Fruit fly (Drosophila melanogaster) whole organism, wandering third instar larva: Measurements from ENCODE around the gene CG32812.

ENCODE experiments used
- Abd-B ChIP-seq: fragments of >200 bp; optimal IDR thresholded peaks from 2 replicates; lab custom pipeline; 2017; ENCODE audit warnings: missing biosample characterization, missing genetic modification characterization
- CG32264 ChIP-seq: fragments of 200-800 bp; sonication (Bioruptor generic); optimal IDR thresholded peaks from 2 replicates; lab custom pipeline; 2016; ENCODE audit warnings: missing biosample characterization, missing genetic modification characterization
- CG9705 ChIP-seq: fragments of 200-800 bp; sonication (Bioruptor generic); optimal IDR thresholded peaks from 2 replicates; lab custom pipeline; 2018; ENCODE audit warnings: missing biosample characterization, mild to moderate bottlenecking, missing genetic modification characterization
- CrebA ChIP-seq: fragments of 200-800 bp; sonication (Bioruptor generic); optimal IDR thresholded peaks from 2 replicates; lab custom pipeline; 2016; ENCODE audit warnings: missing biosample characterization, mild to moderate bottlenecking, missing genetic modification characterization, borderline replicate concordance
- Dif ChIP-seq: fragments of 200-275, 200-300 bp; sonication (Bioruptor generic); optimal IDR thresholded peaks from 2 replicates; lab custom pipeline; 2018; ENCODE audit warnings: missing biosample characterization, missing genetic modification characterization; ENCODE audit not compliant: partially characterized antibody
- HLH106 ChIP-seq: fragments of 200-800 bp; optimal IDR thresholded peaks from 3 replicates; lab custom pipeline; 2019; ENCODE audit warnings: missing biosample characterization, mild to moderate bottlenecking, missing genetic modification characterization, moderate library complexity
- Hnf4 ChIP-seq: fragments of 200-800 bp; sonication (Bioruptor generic); optimal IDR thresholded peaks from 2 replicates; lab custom pipeline; 2016; ENCODE audit warnings: missing biosample characterization, mild to moderate bottlenecking, missing genetic modification characterization
- Hr83 ChIP-seq: fragments of 200-300 bp; sonication (Bioruptor generic); optimal IDR thresholded peaks from 2 replicates; lab custom pipeline; 2016; ENCODE audit warnings: missing biosample characterization, mild to moderate bottlenecking, missing genetic modification characterization, moderate library complexity; ENCODE audit not compliant: poor library complexity, severe bottlenecking
- Jra ChIP-seq: sonication (Bioruptor generic); optimal IDR thresholded peaks from 2 replicates; lab custom pipeline; 2016; ENCODE audit warnings: missing biosample characterization, missing genetic modification characterization
- Mio ChIP-seq: sonication (Bioruptor generic); optimal IDR thresholded peaks from 2 replicates; lab custom pipeline; 2016; ENCODE audit warnings: missing biosample characterization, missing genetic modification characterization
- Myc ChIP-seq: fragments of >200 bp; optimal IDR thresholded peaks from 2 replicates; lab custom pipeline; 2017
- N ChIP-seq: fragments of >200 bp; optimal IDR thresholded peaks from 2 replicates; lab custom pipeline; 2018; ENCODE audit warnings: missing biosample characterization, missing external identifiers, missing genetic modification characterization
- OdsH ChIP-seq: fragments of 200-800 bp; sonication (Bioruptor generic); optimal IDR thresholded peaks from 2 replicates; lab custom pipeline; 2016; ENCODE audit warnings: missing biosample characterization, mild to moderate bottlenecking, missing genetic modification characterization
- Rel ChIP-seq, 2 experiments: fragments of 200-800 bp; sonication (Bioruptor generic) in 1 of 2; optimal IDR thresholded peaks; 2 replicates in 1 of 2; 3 replicates in 1 of 2; lab custom pipeline; 2016 to 2019; ENCODE audit warnings: mild to moderate bottlenecking in 2 of 2, missing biosample characterization in 2 of 2, missing genetic modification characterization in 2 of 2, moderate library complexity in 1 of 2
- Sp1 ChIP-seq: fragments of 200-800 bp; sonication (Bioruptor generic); optimal IDR thresholded peaks from 3 replicates; lab custom pipeline; 2019; ENCODE audit warnings: missing biosample characterization, mild to moderate bottlenecking, missing genetic modification characterization, moderate library complexity
- Vsx2 ChIP-seq: fragments of 200-300, 225-300 bp; sonication (Bioruptor generic); optimal IDR thresholded peaks from 2 replicates; lab custom pipeline; 2018; ENCODE audit warnings: missing biosample characterization, missing genetic modification characterization; ENCODE audit not compliant: partially characterized antibody
- br ChIP-seq: fragments of 200-800 bp; sonication (Bioruptor generic); optimal IDR thresholded peaks from 2 replicates; lab custom pipeline; 2016; ENCODE audit warnings: missing biosample characterization, missing genetic modification characterization
- brk ChIP-seq: fragments of 200-800 bp; sonication (Bioruptor generic); optimal IDR thresholded peaks from 2 replicates; lab custom pipeline; 2016; ENCODE audit warnings: missing biosample characterization, mild to moderate bottlenecking, missing genetic modification characterization
- dl ChIP-seq, 2 experiments: fragments of 175-275, 200-275 bp in 1 of 2; fragments of 200-275 bp in 1 of 2; sonication (Bioruptor generic); optimal IDR thresholded peaks; lab custom pipeline; 2018; ENCODE audit warnings: mild to moderate bottlenecking in 2 of 2, missing biosample characterization in 2 of 2, missing genetic modification characterization in 2 of 2, moderate library complexity in 2 of 2; ENCODE audit not compliant: partially characterized antibody in 2 of 2, insufficient read depth in 1 of 2
- dmrt93B ChIP-seq: fragments of 200-800 bp; sonication (Bioruptor generic); optimal IDR thresholded peaks from 2 replicates; lab custom pipeline; 2018; ENCODE audit warnings: missing biosample characterization, mild to moderate bottlenecking, missing genetic modification characterization
- dsf ChIP-seq: sonication (Bioruptor generic); optimal IDR thresholded peaks from 2 replicates; lab custom pipeline; 2016; ENCODE audit warnings: missing biosample characterization, missing genetic modification characterization, borderline replicate concordance
- ey ChIP-seq: fragments of 200-800 bp; sonication (Bioruptor generic); optimal IDR thresholded peaks from 2 replicates; lab custom pipeline; 2016; ENCODE audit warnings: missing biosample characterization, missing genetic modification characterization
- foxo ChIP-seq, 2 experiments: fragments of 200-800 bp; sonication (Bioruptor generic); optimal IDR thresholded peaks; 2 replicates in 1 of 2; 3 replicates in 1 of 2; lab custom pipeline; 2016 to 2017; ENCODE audit warnings: missing biosample characterization in 2 of 2, missing genetic modification characterization in 2 of 2
- fru ChIP-seq: fragments of 200-800 bp; sonication (Bioruptor generic); optimal IDR thresholded peaks from 3 replicates; lab custom pipeline; 2016; ENCODE audit warnings: missing biosample characterization, mild to moderate bottlenecking, missing genetic modification characterization
- h ChIP-seq: fragments of 200-800 bp; sonication (Bioruptor generic); optimal IDR thresholded peaks from 3 replicates; lab custom pipeline; 2016; ENCODE audit warnings: missing biosample characterization, mild to moderate bottlenecking, missing genetic modification characterization
- jim ChIP-seq: fragments of 175-275, 200-325 bp; sonication (Bioruptor generic); optimal IDR thresholded peaks from 2 replicates; lab custom pipeline; 2016; ENCODE audit warnings: missing biosample characterization, mild to moderate bottlenecking, missing genetic modification characterization
- lola ChIP-seq: fragments of >200 bp; optimal IDR thresholded peaks from 2 replicates; lab custom pipeline; 2017; ENCODE audit warnings: missing biosample characterization, missing genetic modification characterization
- pan ChIP-seq: fragments of >200 bp; optimal IDR thresholded peaks from 2 replicates; lab custom pipeline; 2017
- psq ChIP-seq: fragments of 200-800 bp; sonication (Bioruptor generic); optimal IDR thresholded peaks from 3 replicates; lab custom pipeline; 2017; ENCODE audit warnings: missing biosample characterization, mild to moderate bottlenecking, missing genetic modification characterization, moderate library complexity
- rgr ChIP-seq: fragments of 200-800 bp; sonication (Bioruptor generic); optimal IDR thresholded peaks from 3 replicates; lab custom pipeline; 2016; ENCODE audit warnings: missing biosample characterization, mild to moderate bottlenecking, missing genetic modification characterization
- sage ChIP-seq: fragments of 200-800 bp; sonication (Bioruptor generic); optimal IDR thresholded peaks from 2 replicates; lab custom pipeline; 2016; ENCODE audit warnings: missing biosample characterization, mild to moderate bottlenecking, missing genetic modification characterization
- sv ChIP-seq: fragments of 200-800 bp; sonication (Bioruptor generic); optimal IDR thresholded peaks from 3 replicates; lab custom pipeline; 2016; ENCODE audit warnings: missing biosample characterization, missing genetic modification characterization
- tai ChIP-seq: sonication (Bioruptor generic); optimal IDR thresholded peaks from 2 replicates; lab custom pipeline; 2016; ENCODE audit warnings: missing biosample characterization, missing genetic modification characterization
- usp ChIP-seq: fragments of >200 bp; optimal IDR thresholded peaks from 2 replicates; lab custom pipeline; 2017; ENCODE audit warnings: missing biosample characterization, missing genetic modification characterization
- woc ChIP-seq: sonication (Bioruptor generic); optimal IDR thresholded peaks from 2 replicates; lab custom pipeline; 2016; ENCODE audit warnings: missing biosample characterization, mild to moderate bottlenecking, missing genetic modification characterization

CG32812 gene

DNA sequence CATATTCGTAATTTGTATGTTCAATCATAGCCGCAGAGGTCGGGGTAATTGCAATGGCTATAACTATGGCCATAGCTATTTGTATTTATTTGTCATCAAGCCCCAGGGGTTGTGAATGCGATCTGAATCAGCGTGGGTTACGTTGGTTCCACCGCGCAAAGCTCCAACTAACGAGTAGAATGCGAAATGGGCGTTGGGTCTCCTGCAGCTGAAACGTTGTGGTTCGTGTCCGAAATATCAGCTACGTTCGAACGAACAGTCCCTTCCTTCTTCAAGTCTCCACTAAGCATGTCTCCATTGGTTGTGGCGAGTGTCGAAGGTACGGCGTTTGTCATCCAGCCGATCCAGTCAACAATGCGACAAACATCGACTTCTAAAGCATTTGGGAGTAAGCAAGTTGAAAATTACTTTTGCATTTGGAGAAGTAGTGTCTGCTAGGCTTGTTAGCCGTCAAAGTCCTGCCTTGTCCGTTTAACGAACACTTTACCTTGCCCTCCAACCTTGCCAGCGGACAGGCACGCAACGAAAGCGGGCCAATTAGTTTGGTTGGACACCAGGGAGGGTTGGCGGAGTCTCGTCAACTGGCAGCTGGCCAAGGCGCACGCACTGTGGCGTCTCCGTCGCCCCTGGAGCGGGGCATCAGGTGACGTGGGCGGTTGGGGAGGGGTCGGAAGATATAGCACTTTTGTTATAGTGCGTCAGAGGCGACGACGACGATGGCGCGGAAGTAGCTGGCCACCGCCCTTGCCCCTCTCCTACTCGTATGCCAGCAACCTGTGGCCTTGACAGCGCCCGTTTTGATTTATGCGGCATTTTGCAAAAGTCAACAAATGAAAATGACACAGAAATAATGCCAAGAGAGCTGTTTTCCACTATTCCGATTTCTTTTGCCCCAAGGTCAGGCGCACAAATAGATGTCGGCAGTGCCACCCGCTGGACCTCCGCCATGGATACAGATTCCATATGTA is at the start of gene CG32812:
CG32812 (plus strand) TSS at position 423 of the 968 bp plus-strand sequence.
- peak; percentile 1 for TF ChIP-seq Myc
- TF ChIP-seq psq (GFP tag; lab: Kevin White, UChicago) = no peak

DNA sequence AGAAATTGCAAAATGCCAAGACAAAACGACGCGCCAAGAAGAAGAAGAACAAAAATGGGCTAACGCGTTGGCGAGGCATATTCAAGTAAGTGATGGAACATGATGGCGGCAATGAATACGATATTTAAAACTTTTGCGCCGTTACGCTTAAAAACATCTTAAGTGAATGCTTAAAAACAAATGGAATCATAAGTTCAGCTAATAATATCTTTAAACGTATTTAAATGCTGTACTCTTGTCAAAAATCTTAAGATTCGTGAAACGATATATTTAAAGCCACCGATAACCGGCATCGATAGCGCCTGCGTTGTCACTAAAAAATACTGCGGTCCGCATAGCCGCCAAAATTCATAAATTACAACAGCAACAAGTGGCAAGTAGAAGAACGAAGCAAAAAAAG is 47.3 kb upstream of the CG32812 start, which contains the start of gene CG11403:
CG11403 (minus strand) TSS at position 53 of the 400 bp plus-strand sequence.
- no peak for TF ChIP-seq Abd-B (GFP tag; lab: Kevin White, UChicago)
- TF ChIP-seq Hr83 (GFP tag; lab: Kevin White, UChicago) = no peak
- no peak for TF ChIP-seq usp (GFP tag; lab: Kevin White, UChicago)
- TF ChIP-seq CG9705 = no peak
- TF ChIP-seq h (GFP tag; lab: Kevin White, UChicago) = peak; percentile 14
- peak; percentile 16 for TF ChIP-seq Sp1
- no peak for TF ChIP-seq N (GFP tag; lab: Kevin White, UChicago)
- TF ChIP-seq fru (GFP tag; lab: Kevin White, UChicago) = peak; percentile 13
- TF ChIP-seq Rel (GFP tag; optimal IDR thresholded peaks at IDR 0.05; lab: Kevin White, UChicago) = no peak
- TF ChIP-seq Rel (tag; optimal IDR thresholded peaks at IDR 0.05; lab: Kevin White, UChicago) = no peak
- peak; percentile 35 for TF ChIP-seq Jra (GFP tag; lab: Kevin White, UChicago)
- no peak for TF ChIP-seq CrebA (GFP tag; lab: Kevin White, UChicago)
- no peak for TF ChIP-seq jim (GFP tag; lab: Kevin White, UChicago)
- TF ChIP-seq dl (GFP tag; optimal IDR thresholded peaks at IDR 0.05; lab: Kevin White, UChicago; ENCODE audit: insufficient read depth in 1 of 2, partially characterized antibody in 2 of 2) = no peak
- TF ChIP-seq HLH106 (tag; lab: Kevin White, UChicago) = peak; percentile 25
- no peak for TF ChIP-seq Myc
- no peak for TF ChIP-seq OdsH (GFP tag; lab: Kevin White, UChicago)
- no peak for TF ChIP-seq Mio
- TF ChIP-seq psq (GFP tag; lab: Kevin White, UChicago) = peak; percentile 4
- no peak for TF ChIP-seq Hnf4
- TF ChIP-seq tai (GFP tag; lab: Kevin White, UChicago) = no peak
- TF ChIP-seq sv (GFP tag; lab: Kevin White, UChicago) = no peak
- TF ChIP-seq foxo (GFP tag; optimal IDR thresholded peaks at IDR 0.05; lab: Kevin White, UChicago) = peak in 1 of 2 experiments; percentile 34

DNA sequence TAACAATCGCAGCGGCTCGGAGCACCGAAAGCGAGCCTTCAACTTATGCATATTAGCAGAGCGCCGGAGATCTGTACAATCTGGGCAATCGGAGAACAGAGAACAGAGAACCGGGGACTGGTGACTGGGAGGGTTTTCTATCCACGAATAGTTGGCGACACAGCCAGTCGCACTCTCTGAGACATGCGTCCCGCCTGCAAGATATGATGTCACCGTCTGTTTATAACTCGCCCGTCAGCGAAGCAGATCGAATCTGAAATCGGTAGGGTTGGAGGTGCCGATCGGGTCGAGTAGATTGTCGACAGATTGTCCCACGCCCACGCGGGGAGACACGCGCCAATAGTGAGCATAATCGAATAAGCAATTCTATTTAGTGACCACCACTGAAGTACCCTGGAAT is 45.0 kb upstream of the CG32812 start:
- TF ChIP-seq CG9705 (no peak), lola (GFP tag; lab: Kevin White, UChicago) (no peak), ey (GFP tag; lab: Kevin White, UChicago) (no peak), CG32264 (GFP tag; lab: Kevin White, UChicago) (no peak), dmrt93B (GFP tag; lab: Kevin White, UChicago) (no peak), dsf (GFP tag; lab: Kevin White, UChicago) (no peak), Vsx2 (no peak), dl (GFP tag; optimal IDR thresholded peaks at IDR 0.05; lab: Kevin White, UChicago; ENCODE audit: insufficient read depth in 1 of 2, partially characterized antibody in 2 of 2) (no peak), jim (GFP tag; lab: Kevin White, UChicago) (no peak), OdsH (GFP tag; lab: Kevin White, UChicago) (no peak), Rel (GFP tag; optimal IDR thresholded peaks at IDR 0.05; lab: Kevin White, UChicago) (no peak), Rel (tag; optimal IDR thresholded peaks at IDR 0.05; lab: Kevin White, UChicago) (no peak), psq (GFP tag; lab: Kevin White, UChicago) (no peak), woc (GFP tag; lab: Kevin White, UChicago) (no peak), rgr (GFP tag; lab: Kevin White, UChicago) (no peak), HLH106 (tag; lab: Kevin White, UChicago) (no peak)

DNA sequence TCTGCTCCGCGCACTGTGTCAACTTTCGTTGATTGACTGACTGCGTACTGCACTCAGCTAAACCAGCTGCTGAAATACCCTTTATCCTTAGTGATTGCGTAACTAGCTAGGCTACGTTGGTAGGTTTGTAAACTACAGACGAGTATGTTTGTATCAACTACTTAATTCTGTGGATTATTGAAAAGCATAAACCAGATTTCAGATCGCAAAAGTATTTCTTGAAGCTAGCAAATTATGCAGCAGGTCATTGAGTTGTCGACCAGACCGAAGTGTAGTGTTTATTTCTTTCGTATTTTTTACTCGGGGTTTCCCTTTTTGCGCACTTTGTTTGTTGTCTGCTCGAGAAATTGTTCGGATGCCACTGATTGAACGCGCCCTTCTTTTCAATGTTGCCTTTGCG is 38.4 kb upstream of the CG32812 start:
- TF ChIP-seq foxo (GFP tag; optimal IDR thresholded peaks at IDR 0.05; lab: Kevin White, UChicago) (peak in 1 of 2 experiments; percentile 79), fru (GFP tag; lab: Kevin White, UChicago) (peak; percentile 89), pan (lab: Kevin White, UChicago) (no peak), h (GFP tag; lab: Kevin White, UChicago) (peak; percentile 81), ey (GFP tag; lab: Kevin White, UChicago) (peak; percentile 82), woc (GFP tag; lab: Kevin White, UChicago) (peak; percentile 81), Abd-B (GFP tag; lab: Kevin White, UChicago) (no peak), OdsH (GFP tag; lab: Kevin White, UChicago) (peak; percentile 71), br (GFP tag; lab: Kevin White, UChicago) (peak; percentile 75), Rel (GFP tag; optimal IDR thresholded peaks at IDR 0.05; lab: Kevin White, UChicago) (peak; percentile 24), Rel (tag; optimal IDR thresholded peaks at IDR 0.05; lab: Kevin White, UChicago) (peak; percentile 92), sage (GFP tag; lab: Kevin White, UChicago) (peak; percentile 47), Hnf4 (peak; percentile 74), Dif (GFP tag; lab: Kevin White, UChicago) (no peak), brk (GFP tag; lab: Kevin White, UChicago) (peak; percentile 42), CG32264 (GFP tag; lab: Kevin White, UChicago) (peak; percentile 17), Jra (GFP tag; lab: Kevin White, UChicago) (peak; percentile 46), Myc (no peak), Vsx2 (no peak), Sp1 (peak; percentile 70), rgr (GFP tag; lab: Kevin White, UChicago) (peak; percentile 73), CrebA (GFP tag; lab: Kevin White, UChicago) (no peak), dmrt93B (GFP tag; lab: Kevin White, UChicago) (peak; percentile 71), psq (GFP tag; lab: Kevin White, UChicago) (peak; percentile 76), CG9705 (peak; percentile 3), HLH106 (tag; lab: Kevin White, UChicago) (peak; percentile 79)
- TF ChIP-seq, all 38 proteins: peak for 19
